Worm (Caenorhabditis elegans): ENCODE data around the gene clec-70.
"Not testable (repeated sequence)": the region's sequence is repeated elsewhere in the genome, so short reads cannot be mapped to it uniquely, and the experiment has no call there.

The clec-70 gene

DNA sequence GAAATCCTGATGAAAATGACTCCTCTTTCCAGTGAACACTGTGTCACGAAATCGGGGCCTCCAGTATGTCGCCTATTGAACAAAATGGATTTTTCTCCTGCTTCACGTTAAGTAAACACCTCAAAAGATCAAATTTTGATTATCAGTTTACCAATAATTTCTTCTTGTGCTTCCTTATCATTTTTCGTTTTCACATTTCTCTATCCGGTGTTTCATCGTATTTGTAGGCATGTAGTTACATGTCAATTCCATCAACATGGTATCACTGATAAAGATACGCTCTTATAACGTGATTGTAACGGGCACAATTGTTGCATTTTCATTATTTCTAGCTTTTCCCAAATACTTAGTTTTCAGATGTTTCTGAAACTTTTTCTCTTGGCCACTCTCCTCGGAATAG, 12.0 kb downstream of the clec-70 start, which contains the start of gene clec-72 (continued):
- TF ChIP-seq egl-43 (GFP tag; IDR thresholded peaks at IDR 0.05) = no peak
- no peak for TF ChIP-seq spr-3 (GFP tag; optimal IDR thresholded peaks at IDR 0.05)
- TF ChIP-seq hlh-11 (tag; optimal IDR thresholded peaks at IDR 0.05) = peak; percentile 66
- TF ChIP-seq unc-39 (tag; optimal IDR thresholded peaks at IDR 0.05) = no peak
- TF ChIP-seq Y75B8A.6 (GFP tag; IDR thresholded peaks at IDR 0.05) = 0 out of 2 replicates have a peak, but pooled peaks have one; percentile 7
- TF ChIP-seq nhr-111 (GFP tag; optimal IDR thresholded peaks at IDR 0.05) = no peak
- no peak for TF ChIP-seq duxl-1 (tag; optimal IDR thresholded peaks at IDR 0.05; ENCODE audit: poor library complexity)
- no peak for TF ChIP-seq set-16 (GFP tag; IDR thresholded peaks at IDR 0.05)
- TF ChIP-seq Y105C5A.15 (GFP tag; IDR thresholded peaks at IDR 0.05) = no peak
- TF ChIP-seq rbr-2 (tag; optimal IDR thresholded peaks at IDR 0.05) = no peak
- TF ChIP-seq lin-1 (GFP tag; IDR thresholded peaks at IDR 0.05) = peak; percentile 49; the same call in 1 of the 2 replicates
- TF ChIP-seq skn-1 (tag; optimal IDR thresholded peaks at IDR 0.05) = no peak
- no peak for TF ChIP-seq ama-1 (optimal IDR thresholded peaks at IDR 0.05)
- peak; percentile 92 for TF ChIP-seq dmd-6 (GFP tag; IDR thresholded peaks at IDR 0.05)

ce11 chrIV:3947377-3947956, 15.0 kb downstream of the clec-70 start:
- TF ChIP-seq egl-43 (GFP tag; IDR thresholded peaks at IDR 0.05) (peak; percentile 48; the same call in 1 of the 2 replicates), snpc-1.2 (GFP tag; IDR thresholded peaks at IDR 0.05) (0 out of 2 replicates have a peak, but pooled peaks have one; percentile 40), unc-62 (GFP tag; optimal IDR thresholded peaks at IDR 0.05 in 1 of 2) (peak in 1 of 2 experiments; percentile 52), set-16 (GFP tag; IDR thresholded peaks at IDR 0.05) (peak; percentile 92), Y48G9A.11 (GFP tag; IDR thresholded peaks at IDR 0.05) (0 out of 2 replicates have a peak, but pooled peaks have one; percentile 6)
- not testable (repeated sequence) for TF ChIP-seq unc-62 (tag; optimal IDR thresholded peaks at IDR 0.05)

DNA sequence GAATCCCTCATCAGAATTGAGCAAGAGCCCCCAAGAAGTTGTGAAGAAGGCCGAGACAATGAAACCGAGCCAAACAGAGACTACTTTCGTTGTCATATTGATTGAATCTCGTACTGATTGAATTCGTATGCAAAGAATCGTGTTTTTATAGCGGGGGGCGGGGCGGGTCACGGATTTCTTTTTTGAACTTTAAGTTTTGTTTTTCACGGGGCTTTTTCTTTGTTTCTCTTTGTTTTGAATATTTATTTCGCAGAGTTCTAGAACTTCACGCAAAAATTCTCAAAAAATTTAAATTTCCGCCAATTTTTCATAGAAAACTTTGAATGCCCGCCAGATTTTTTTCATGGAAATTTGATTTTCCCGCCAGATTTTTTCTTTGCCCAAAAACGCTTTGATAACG, 23.6 kb downstream of the clec-70 start, which contains the start of gene clec-73:
clec-73 (minus strand) TSS at position 101 of the 400 bp plus-strand sequence.
- TF ChIP-seq spr-1 (tag; optimal IDR thresholded peaks at IDR 0.05) = no peak
- no peak for TF ChIP-seq attf-4 (tag; optimal IDR thresholded peaks at IDR 0.05)
- no peak for TF ChIP-seq F26F4.8 (GFP tag; conservative IDR thresholded peaks at IDR 0.05)
- TF ChIP-seq fos-1 (tag; optimal IDR thresholded peaks at IDR 0.05) = no peak
- no peak for TF ChIP-seq hlh-11 (tag; optimal IDR thresholded peaks at IDR 0.05)
- no peak for TF ChIP-seq ceh-32 (tag; optimal IDR thresholded peaks at IDR 0.05; ENCODE audit: poor library complexity)
- TF ChIP-seq lsy-2 (tag; optimal IDR thresholded peaks at IDR 0.05) = no peak
- TF ChIP-seq dmd-6 (GFP tag; IDR thresholded peaks at IDR 0.05) = no peak
- no peak for TF ChIP-seq nhr-76 (tag; optimal IDR thresholded peaks at IDR 0.05)
- TF ChIP-seq gei-8 (GFP tag; optimal IDR thresholded peaks at IDR 0.05) = no peak
- TF ChIP-seq vab-7 (GFP tag; IDR thresholded peaks at IDR 0.05) = no peak
- TF ChIP-seq nhr-6 (tag; optimal IDR thresholded peaks at IDR 0.05) = no peak
- no peak for TF ChIP-seq T26A8.4 (GFP tag; IDR thresholded peaks at IDR 0.05)
- no peak for TF ChIP-seq snpc-1.2 (GFP tag; IDR thresholded peaks at IDR 0.05)
- TF ChIP-seq ceh-82 (tag; optimal IDR thresholded peaks at IDR 0.05) = no peak
- no peak for TF ChIP-seq ZK546.5 (tag; optimal IDR thresholded peaks at IDR 0.05)
- TF ChIP-seq F37D6.2 (tag; optimal IDR thresholded peaks at IDR 0.05) = no peak

DNA sequence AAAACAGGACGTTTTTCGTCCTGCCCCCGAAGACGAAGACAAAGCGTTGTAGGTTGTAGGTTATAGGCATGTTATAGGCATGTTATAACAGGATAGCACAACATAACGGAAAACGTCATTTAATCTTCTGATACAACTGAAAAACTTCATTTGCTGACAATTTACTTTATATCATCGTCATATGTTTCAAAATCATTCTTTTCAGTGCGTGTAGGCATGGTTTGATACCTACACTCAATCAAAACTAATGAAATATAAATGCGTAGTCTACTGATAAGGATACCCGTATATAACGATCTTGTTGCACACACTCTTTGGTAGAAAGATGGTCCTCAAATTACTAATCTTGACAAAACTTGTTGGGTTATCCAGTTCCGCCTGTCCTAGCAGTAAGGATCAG, 24.2 kb downstream of the clec-70 start, which contains the start of gene clec-74:
clec-74 (plus strand) TSS at position 301 of the 400 bp plus-strand sequence.
- no peak for TF ChIP-seq snpc-4 (tag; optimal IDR thresholded peaks at IDR 0.05)
- TF ChIP-seq Y105C5A.15 (GFP tag; IDR thresholded peaks at IDR 0.05) = no peak
- no peak for TF ChIP-seq saeg-2 (GFP tag; IDR thresholded peaks at IDR 0.05)
- TF ChIP-seq lin-13 (GFP tag; optimal IDR thresholded peaks at IDR 0.05) = no peak
- no peak for TF ChIP-seq nhr-102 (tag; optimal IDR thresholded peaks at IDR 0.05)
- no peak for TF ChIP-seq dmd-6 (GFP tag; IDR thresholded peaks at IDR 0.05)
- TF ChIP-seq unc-39 (tag; optimal IDR thresholded peaks at IDR 0.05) = no peak
- TF ChIP-seq ama-1 (optimal IDR thresholded peaks at IDR 0.05) = no peak
- TF ChIP-seq skn-1 (tag; optimal IDR thresholded peaks at IDR 0.05) = no peak
- no peak for TF ChIP-seq daf-16 (GFP tag; optimal IDR thresholded peaks at IDR 0.05)
- TF ChIP-seq daf-16 (tag; optimal IDR thresholded peaks at IDR 0.05) = no peak
- no peak for TF ChIP-seq nhr-42 (GFP tag; IDR thresholded peaks at IDR 0.05)
- TF ChIP-seq aha-1 (tag) = no peak
- TF ChIP-seq dve-1 (tag; optimal IDR thresholded peaks at IDR 0.05; ENCODE audit: insufficient read depth) = no peak
- no peak for TF ChIP-seq lsy-2 (tag; optimal IDR thresholded peaks at IDR 0.05)
